Worm (Caenorhabditis elegans): Measurements from ENCODE around the gene msp-33.

The msp-33 gene

ce11 chrII:4874335-4874861 lies 18.1 kb downstream of the msp-33 start, which contains the start of gene F11G11.15:
F11G11.15 (plus strand) TSS chrII:4874845.
- TF ChIP-seq nhr-20 (tag; optimal IDR thresholded peaks at IDR 0.05) = no peak
- peak in 1 of 6 experiments; percentile 5 for TF ChIP-seq elt-3 (tag; optimal IDR thresholded peaks at IDR 0.05)
- TF ChIP-seq blmp-1 (tag; optimal IDR thresholded peaks at IDR 0.05) = peak; percentile 77
- no peak for TF ChIP-seq ztf-11 (tag; optimal IDR thresholded peaks at IDR 0.05)

- TF ChIP-seq egl-27 (tag; optimal IDR thresholded peaks at IDR 0.05) (no peak), rnt-1 (tag; optimal IDR thresholded peaks at IDR 0.05) (no peak), ztf-11 (tag; optimal IDR thresholded peaks at IDR 0.05) (no peak), ceh-90 (tag; optimal IDR thresholded peaks at IDR 0.05) (no peak), nhr-20 (tag; optimal IDR thresholded peaks at IDR 0.05) (no peak), mdl-1 (tag; optimal IDR thresholded peaks at IDR 0.05) (no peak), dpl-1 (GFP tag; optimal IDR thresholded peaks at IDR 0.05) (no peak), ceh-88 (GFP tag; IDR thresholded peaks at IDR 0.05) (no peak), Y116A8C.19 (tag; optimal IDR thresholded peaks at IDR 0.05; ENCODE audit: borderline replicate concordance) (no peak), sptf-1 (tag; optimal IDR thresholded peaks at IDR 0.05) (no peak), nhr-84 (tag; optimal IDR thresholded peaks at IDR 0.05) (no peak), mep-1 (tag; optimal IDR thresholded peaks at IDR 0.05) (no peak), unc-62 (GFP tag; optimal IDR thresholded peaks at IDR 0.05) (no peak), vab-15 (tag; optimal IDR thresholded peaks at IDR 0.05) (no peak), mef-2 (tag; optimal IDR thresholded peaks at IDR 0.05) (no peak), nhr-237 (tag; optimal IDR thresholded peaks at IDR 0.05) (no peak), nhr-19 (GFP tag; conservative IDR thresholded peaks at IDR 0.05) (no peak), snpc-4 (tag; optimal IDR thresholded peaks at IDR 0.05) (no peak), lin-13 (GFP tag; optimal IDR thresholded peaks at IDR 0.05) (no peak)
Observed at ce11 chrII:4873029-4873428, 19.5 kb downstream of the msp-33 start, which contains the start of gene col-73. col-73 (minus strand) TSS chrII:4873129.

- peak; percentile 67 for TF ChIP-seq blmp-1 (tag; optimal IDR thresholded peaks at IDR 0.05)
- no peak for TF ChIP-seq elt-2 (tag; optimal IDR thresholded peaks at IDR 0.05)
Observed at ce11 chrII:4871834-4872233, 20.7 kb downstream of the msp-33 start.

- TF ChIP-seq tbx-2 (tag; optimal IDR thresholded peaks at IDR 0.05) (no peak), efl-1 (optimal IDR thresholded peaks at IDR 0.05) (no peak), efl-1 (GFP tag; optimal IDR thresholded peaks at IDR 0.05 in 1 of 2) (peak in 1 of 2 experiments; percentile 65)
Observed at ce11 chrII:4870691-4871090, 21.8 kb downstream of the msp-33 start, which contains the start of gene col-20. col-20 (minus strand) TSS chrII:4870791.

ce11 chrII:4869793-4870343 lies 22.6 kb downstream of the msp-33 start:
- TF ChIP-seq fkh-10 (GFP tag; optimal IDR thresholded peaks at IDR 0.05) = no peak
- peak; percentile 15 for TF ChIP-seq ceh-8 (GFP tag; optimal IDR thresholded peaks at IDR 0.05)

ce11 chrII:4867476-4867875 lies 25.0 kb downstream of the msp-33 start, which contains the start of gene col-17:
col-17 (minus strand) TSS chrII:4867576.
- TF ChIP-seq aha-1 (tag; optimal IDR thresholded peaks at IDR 0.05) (no peak), ceh-8 (GFP tag; optimal IDR thresholded peaks at IDR 0.05) (no peak), ceh-63 (GFP tag; optimal IDR thresholded peaks at IDR 0.05) (no peak), unc-130 (tag; optimal IDR thresholded peaks at IDR 0.05) (no peak), mdl-1 (tag; optimal IDR thresholded peaks at IDR 0.05) (no peak), F16B12.6 (tag; optimal IDR thresholded peaks at IDR 0.05) (no peak), efl-3 (GFP tag; optimal IDR thresholded peaks at IDR 0.05) (no peak), unc-98 (GFP tag; IDR thresholded peaks at IDR 0.05) (no peak), efl-1 (optimal IDR thresholded peaks at IDR 0.05) (no peak), efl-1 (GFP tag; optimal IDR thresholded peaks at IDR 0.05 in 1 of 2) (peak in 1 of 2 experiments; percentile 21)

Measured in whole organism, L1 larva.